Worm (Caenorhabditis elegans): Measurements from ENCODE around the gene T22H9.1.

The T22H9.1 gene

DNA sequence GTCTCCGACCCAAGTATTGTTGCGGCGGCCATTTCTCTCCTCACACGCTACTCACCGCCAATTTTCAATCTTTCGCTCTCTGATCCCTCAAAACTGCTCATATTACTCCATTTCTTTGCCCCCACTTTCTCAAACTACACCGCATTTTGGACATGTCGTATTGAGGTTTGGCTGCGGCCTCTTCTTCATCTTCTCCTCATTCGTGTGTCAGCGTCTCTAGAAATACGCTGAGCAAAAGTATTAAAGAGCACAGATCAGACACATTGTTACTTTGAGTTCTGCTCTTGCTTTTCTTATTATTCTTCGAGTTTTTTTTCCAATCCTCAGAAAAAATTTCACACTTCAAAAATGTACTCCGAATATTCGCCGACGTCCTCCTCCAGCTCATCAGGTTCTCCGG is 39.6 kb upstream of the T22H9.1 start (continued):
- no peak for TF ChIP-seq sea-2 (GFP tag; IDR thresholded peaks at IDR 0.05)
- no peak for TF ChIP-seq repo-1 (tag; optimal IDR thresholded peaks at IDR 0.05)
- TF ChIP-seq ztf-6 (GFP tag; IDR thresholded peaks at IDR 0.05), result no peak

DNA sequence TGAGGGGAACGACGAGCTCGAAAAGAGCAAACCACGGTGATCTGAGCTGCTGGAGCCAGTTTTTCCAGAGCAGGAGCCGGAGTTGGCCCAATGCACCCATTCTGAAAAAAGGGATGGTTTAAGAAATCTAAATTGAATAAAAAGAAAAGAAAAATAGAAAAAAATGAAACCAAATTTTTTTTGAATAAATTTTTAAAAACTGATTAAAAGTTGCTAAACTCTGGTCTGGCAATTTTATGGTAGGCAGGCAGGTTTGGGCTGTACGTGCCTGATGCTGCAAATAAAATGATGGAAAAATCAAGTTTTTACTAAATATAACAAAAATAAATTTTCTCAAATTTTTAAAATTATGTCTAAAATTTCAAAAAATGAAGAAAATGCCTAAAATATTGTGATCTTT is 28.9 kb upstream of the T22H9.1 start, which contains the start of gene abt-4:
abt-4 (minus strand) TSS at position 101 of the 400 bp plus-strand sequence.
- TF ChIP-seq sea-2 (GFP tag; IDR thresholded peaks at IDR 0.05) (no peak), egl-44 (GFP tag; IDR thresholded peaks at IDR 0.05) (no peak), F52B5.7 (tag; optimal IDR thresholded peaks at IDR 0.05) (no peak), F23B12.7 (tag; optimal IDR thresholded peaks at IDR 0.05; ENCODE audit: insufficient read depth) (no peak), lin-54 (GFP tag; optimal IDR thresholded peaks at IDR 0.05) (no peak), ztf-25 (GFP tag; IDR thresholded peaks at IDR 0.05) (no peak), akir-1 (GFP tag; optimal IDR thresholded peaks at IDR 0.05) (no peak), attf-3 (GFP tag; conservative IDR thresholded peaks at IDR 0.05) (no peak), tbp1 (GFP tag; optimal IDR thresholded peaks at IDR 0.05) (no peak), T26A5.8 (tag; optimal IDR thresholded peaks at IDR 0.05) (no peak), F49E8.2 (tag; optimal IDR thresholded peaks at IDR 0.05; ENCODE audit: insufficient read depth) (no peak), lsl-1 (GFP tag; optimal IDR thresholded peaks at IDR 0.05) (no peak), ceh-58 (GFP tag; IDR thresholded peaks at IDR 0.05) (no peak), mes-4 (tag; optimal IDR thresholded peaks at IDR 0.05) (no peak), Y79H2A.3 (GFP tag; conservative IDR thresholded peaks at IDR 0.05) (no peak), attf-5 (GFP tag; optimal IDR thresholded peaks at IDR 0.05) (no peak), ceh-40 (GFP tag; IDR thresholded peaks at IDR 0.05) (no peak), B0019.2 (GFP tag; conservative IDR thresholded peaks at IDR 0.05) (no peak), dpff-1 (tag; optimal IDR thresholded peaks at IDR 0.05) (no peak)

DNA sequence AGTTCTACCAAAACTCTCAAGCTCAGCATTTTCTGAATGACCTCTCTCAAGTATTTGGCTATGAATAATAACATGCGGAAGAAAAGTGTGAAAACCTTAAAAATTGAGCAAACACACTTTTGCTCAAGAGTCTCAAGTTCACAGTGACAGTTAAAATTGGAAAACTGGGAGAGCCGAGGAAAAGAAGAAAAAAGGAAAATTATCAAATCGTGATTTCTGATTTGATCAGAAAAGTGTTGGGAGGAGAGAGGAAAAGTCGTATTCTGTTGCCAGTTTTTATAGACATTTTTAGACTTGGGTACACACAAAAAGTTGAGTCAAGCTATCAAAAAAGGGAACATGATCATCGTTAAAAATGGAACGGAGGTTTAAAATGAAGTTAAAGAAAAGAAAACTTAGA is 28.3 kb upstream of the T22H9.1 start:
- TF ChIP-seq lsy-27 (tag; optimal IDR thresholded peaks at IDR 0.05; ENCODE audit: borderline replicate concordance, insufficient read depth) (no peak), nhr-80 (tag; optimal IDR thresholded peaks at IDR 0.05) (peak; percentile 71)

DNA sequence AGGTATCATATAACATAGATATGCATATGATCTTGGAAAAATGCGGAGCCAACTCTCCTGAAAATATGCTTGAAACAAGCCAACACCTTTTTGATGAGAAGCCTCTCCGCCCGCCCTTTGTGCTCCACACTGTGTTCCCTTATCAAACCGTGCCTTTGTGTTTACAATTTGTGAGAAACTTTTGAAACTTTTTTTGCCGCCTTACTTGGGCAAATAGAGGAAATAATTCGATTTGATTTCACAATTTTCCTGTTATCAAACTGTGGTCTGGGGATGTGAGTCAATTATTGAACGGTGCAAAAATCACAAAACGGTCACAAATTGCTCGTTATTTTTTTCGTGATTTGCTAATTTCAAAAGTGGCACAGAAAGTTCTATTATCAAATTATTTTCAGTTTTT is 27.0 kb upstream of the T22H9.1 start:
- TF ChIP-seq F33H1.4 (GFP tag; IDR thresholded peaks at IDR 0.05) (no peak), pbrm-1 (GFP tag; IDR thresholded peaks at IDR 0.05) (0 out of 2 replicates have a peak, but pooled peaks have one; percentile 25), chd-7 (tag; optimal IDR thresholded peaks at IDR 0.05) (no peak), dpl-1 (GFP tag; optimal IDR thresholded peaks at IDR 0.05) (no peak), unc-130 (GFP tag; optimal IDR thresholded peaks at IDR 0.05) (no peak), mcd-1 (GFP tag; IDR thresholded peaks at IDR 0.05) (no peak), attf-3 (GFP tag; conservative IDR thresholded peaks at IDR 0.05) (no peak), nhr-27 (tag; optimal IDR thresholded peaks at IDR 0.05) (no peak), fkh-3 (tag; optimal IDR thresholded peaks at IDR 0.05) (no peak), unc-62 (GFP tag; optimal IDR thresholded peaks at IDR 0.05) (no peak), ceh-27 (GFP tag; optimal IDR thresholded peaks at IDR 0.05) (no peak), F22D6.2 (tag; optimal IDR thresholded peaks at IDR 0.05) (no peak), dox-1 (GFP tag; IDR thresholded peaks at IDR 0.05) (peak; percentile 53), nhr-80 (tag; optimal IDR thresholded peaks at IDR 0.05) (peak; percentile 94), cebp-1 (GFP tag; IDR thresholded peaks at IDR 0.05) (peak; percentile 60; the same call in 1 of the 2 replicates), cebp-1 (tag; optimal IDR thresholded peaks at IDR 0.05) (peak; percentile 80), lir-1 (GFP tag; conservative IDR thresholded peaks at IDR 0.05) (no peak), ets-4 (GFP tag; optimal IDR thresholded peaks at IDR 0.05) (peak; percentile 56), pha-4 (tag; optimal IDR thresholded peaks at IDR 0.05) (peak; percentile 9), sdz-38 (tag; optimal IDR thresholded peaks at IDR 0.05) (no peak), hsf-1 (GFP tag; IDR thresholded peaks at IDR 0.05) (no peak), Y53G8AR.9 (GFP tag; conservative IDR thresholded peaks at IDR 0.05) (no peak), F10E7.11 (tag; optimal IDR thresholded peaks at IDR 0.05) (no peak)

Measured in whole organism, young adult.